Worm (Caenorhabditis elegans) whole organism, L2 larva: Measurements from ENCODE around the gene Y49E10.30.
A peak's percentile ranks its signal among the peaks of the same experiment; 100 is the strongest.
"Not testable (repeated sequence)": the region's sequence is repeated elsewhere in the genome, so short reads cannot be mapped to it uniquely, and the experiment has no call there.

Experiments
- C34F6.9 ChIP-seq: fragments of 150-350 bp; optimal IDR thresholded peaks from 2 replicates; lab custom pipeline; 2014; ENCODE audit warnings: missing biosample characterization, missing genetic modification characterization
- R02D3.7 ChIP-seq: fragments of 150-350 bp; optimal IDR thresholded peaks from 2 replicates; lab custom pipeline; 2014; ENCODE audit warnings: missing biosample characterization, missing genetic modification characterization
- Y55F3AM.14 ChIP-seq: fragments of 200-800 bp; sonication (Bioruptor generic); optimal IDR thresholded peaks from 2 replicates; lab custom pipeline; 2018; ENCODE audit warnings: mild to moderate bottlenecking, missing genetic modification characterization, missing compliant biosample characterization
- ZK546.5 ChIP-seq: sonication (generic microtip); optimal IDR thresholded peaks from 2 replicates; lab custom pipeline; 2017; ENCODE audit warnings: missing biosample characterization, missing genetic modification characterization
- alr-1 ChIP-seq: fragments of 150-350 bp; optimal IDR thresholded peaks from 2 replicates; lab custom pipeline; 2014; ENCODE audit warnings: missing biosample characterization, missing genetic modification characterization
- ama-1 ChIP-seq: fragments of 150-350 bp; optimal IDR thresholded peaks from 2 replicates; lab custom pipeline; 2018; ENCODE audit warnings: inconsistent platforms
- blmp-1 ChIP-seq: sonication (generic microtip); optimal IDR thresholded peaks from 2 replicates; lab custom pipeline; 2017; ENCODE audit warnings: missing genetic modification characterization, mild to moderate bottlenecking, missing compliant biosample characterization, antibody characterized with exemption, moderate library complexity; ENCODE audit not compliant: insufficient read depth
- ceh-16 ChIP-seq: fragments of 150-350 bp; optimal IDR thresholded peaks from 2 replicates; lab custom pipeline; 2014; ENCODE audit warnings: missing biosample characterization, missing genetic modification characterization
- ceh-82 ChIP-seq: fragments of 150-350 bp; optimal IDR thresholded peaks from 2 replicates; lab custom pipeline; 2014; ENCODE audit warnings: missing biosample characterization, missing genetic modification characterization
- crh-2 ChIP-seq: sonication (generic microtip); optimal IDR thresholded peaks from 2 replicates; lab custom pipeline; 2017; ENCODE audit warnings: missing biosample characterization, missing genetic modification characterization
- dmd-4 ChIP-seq: sonication (generic microtip); optimal IDR thresholded peaks from 2 replicates; lab custom pipeline; 2017; ENCODE audit warnings: missing biosample characterization, missing genetic modification characterization
- egl-27 ChIP-seq: sonication (generic microtip); optimal IDR thresholded peaks from 3 replicates; lab custom pipeline; 2017; ENCODE audit warnings: missing biosample characterization, missing genetic modification reagents, missing genetic modification characterization
- fos-1 ChIP-seq: fragments of 150-350 bp; optimal IDR thresholded peaks from 2 replicates; lab custom pipeline; 2014; ENCODE audit warnings: missing biosample characterization, missing genetic modification characterization
- gmeb-1 ChIP-seq: fragments of 150-350 bp; optimal IDR thresholded peaks from 2 replicates; lab custom pipeline; 2014; ENCODE audit warnings: missing biosample characterization, missing genetic modification characterization
- lin-13 ChIP-seq: fragments of 150-350 bp; optimal IDR thresholded peaks from 2 replicates; lab custom pipeline; 2014; ENCODE audit warnings: missing biosample characterization, missing genetic modification reagents, missing genetic modification characterization
- lin-39 ChIP-seq: fragments of 150-350 bp; optimal IDR thresholded peaks from 2 replicates; lab custom pipeline; 2014; ENCODE audit warnings: missing biosample characterization, missing genetic modification reagents, missing genetic modification characterization
- lsy-2 ChIP-seq, 2 experiments: fragments of 150-350 bp in 1 of 2; sonication (generic microtip) in 1 of 2; optimal IDR thresholded peaks; 2 replicates each; lab custom pipeline; 2014 to 2017; ENCODE audit warnings: missing biosample characterization in 2 of 2, missing genetic modification characterization in 2 of 2
- mab-5 ChIP-seq: fragments of 150-350 bp; optimal IDR thresholded peaks from 2 replicates; lab custom pipeline; 2014; ENCODE audit warnings: missing biosample characterization, missing genetic modification characterization
- mdl-1 ChIP-seq, 2 experiments: fragments of 150-350 bp in 1 of 2; sonication (generic microtip) in 1 of 2; optimal IDR thresholded peaks; 2 replicates each; lab custom pipeline; 2017; ENCODE audit warnings: missing biosample characterization in 2 of 2, missing genetic modification characterization in 2 of 2
- nhr-10 ChIP-seq: sonication (generic microtip); optimal IDR thresholded peaks from 2 replicates; lab custom pipeline; 2017; ENCODE audit warnings: missing biosample characterization, missing genetic modification characterization
- nhr-129 ChIP-seq: fragments of 150-350 bp; optimal IDR thresholded peaks from 2 replicates; lab custom pipeline; 2014; ENCODE audit warnings: missing biosample characterization, missing genetic modification characterization
- nhr-21 ChIP-seq: fragments of 150-350 bp; optimal IDR thresholded peaks from 2 replicates; lab custom pipeline; 2014; ENCODE audit warnings: missing biosample characterization, missing genetic modification characterization
- nhr-23 ChIP-seq: fragments of 150-350 bp; optimal IDR thresholded peaks from 2 replicates; lab custom pipeline; 2014; ENCODE audit warnings: missing biosample characterization, missing genetic modification reagents, missing genetic modification characterization
- nhr-237 ChIP-seq: fragments of 150-350 bp; optimal IDR thresholded peaks from 2 replicates; lab custom pipeline; 2014; ENCODE audit warnings: missing biosample characterization, missing genetic modification characterization
- nhr-25 ChIP-seq: fragments of 150-350 bp; sonication (generic microtip); optimal IDR thresholded peaks from 3 replicates; lab custom pipeline; 2014; ENCODE audit warnings: missing biosample characterization, missing genetic modification characterization
- nhr-6 ChIP-seq: fragments of 150-350 bp; optimal IDR thresholded peaks from 2 replicates; lab custom pipeline; 2014; ENCODE audit warnings: missing biosample characterization, missing genetic modification characterization
- nhr-77 ChIP-seq: fragments of 150-350 bp; optimal IDR thresholded peaks from 2 replicates; lab custom pipeline; 2014; ENCODE audit warnings: missing biosample characterization, missing genetic modification characterization
- peb-1 ChIP-seq: fragments of 150-350 bp; optimal IDR thresholded peaks from 2 replicates; lab custom pipeline; 2014; ENCODE audit warnings: missing biosample characterization, missing genetic modification characterization
- sem-4 ChIP-seq: fragments of 150-350 bp; optimal IDR thresholded peaks from 2 replicates; lab custom pipeline; 2014; ENCODE audit warnings: missing biosample characterization, missing genetic modification reagents, missing genetic modification characterization
- skn-1 ChIP-seq: sonication (generic microtip); optimal IDR thresholded peaks from 2 replicates; lab custom pipeline; 2017; ENCODE audit warnings: missing biosample characterization, missing genetic modification characterization
- sma-9 ChIP-seq, 2 experiments: fragments of 150-350 bp in 1 of 2; sonication (generic microtip) in 1 of 2; optimal IDR thresholded peaks; 2 replicates each; lab custom pipeline; 2014 to 2016; ENCODE audit warnings: missing genetic modification characterization in 2 of 2, mild to moderate bottlenecking in 1 of 2, missing biosample characterization in 1 of 2, missing compliant biosample characterization in 1 of 2, missing genetic modification reagents in 1 of 2, moderate library complexity in 1 of 2
- unc-39 ChIP-seq: fragments of 150-350 bp; optimal IDR thresholded peaks from 2 replicates; lab custom pipeline; 2014; ENCODE audit warnings: missing biosample characterization, missing genetic modification characterization
- unc-55 ChIP-seq: fragments of 150-350 bp; sonication (generic microtip); optimal IDR thresholded peaks from 3 replicates; lab custom pipeline; 2014; ENCODE audit warnings: missing biosample characterization, missing genetic modification reagents, missing genetic modification characterization
- unc-62 ChIP-seq: fragments of 150-350 bp; optimal IDR thresholded peaks from 2 replicates; lab custom pipeline; 2014; ENCODE audit warnings: missing biosample characterization, missing genetic modification reagents, missing genetic modification characterization
- zag-1 ChIP-seq: fragments of 150-350 bp; optimal IDR thresholded peaks from 2 replicates; lab custom pipeline; 2014; ENCODE audit warnings: missing biosample characterization, missing genetic modification characterization
- ztf-11 ChIP-seq: sonication (generic microtip); optimal IDR thresholded peaks from 2 replicates; lab custom pipeline; 2017; ENCODE audit warnings: missing biosample characterization, missing genetic modification characterization

The Y49E10.30 gene

ce11 chrIII:12377198-12377662 lies 9.5 kb upstream of the Y49E10.30 start, which contains the start of gene pph-4.2:
Gene pph-4.2, minus strand, starts transcription at chrIII:12377248.
- no peak for TF ChIP-seq ama-1 (lab: Kevin White, UChicago)
- no peak for TF ChIP-seq zag-1
- no peak for TF ChIP-seq egl-27 (tag; lab: Kevin White, UChicago)
- no peak for TF ChIP-seq lin-39 (tag; lab: Kevin White, UChicago)
- no peak for TF ChIP-seq ztf-11
- TF ChIP-seq ZK546.5 (tag; lab: Kevin White, UChicago), result no peak
- TF ChIP-seq mdl-1 (tag; optimal IDR thresholded peaks at IDR 0.05; lab: Kevin White, UChicago), result no peak
- no peak for TF ChIP-seq nhr-10 (tag; lab: Kevin White, UChicago)
- no peak for TF ChIP-seq nhr-77
- TF ChIP-seq fos-1, result no peak
- peak; percentile 1 for TF ChIP-seq crh-2
- TF ChIP-seq skn-1 (tag; lab: Kevin White, UChicago), result no peak
- no peak for TF ChIP-seq nhr-21
- no peak for TF ChIP-seq dmd-4 (tag; lab: Kevin White, UChicago)
- TF ChIP-seq unc-55 (GFP tag; lab: Kevin White, UChicago), result peak; percentile 76
- TF ChIP-seq nhr-237 (tag; lab: Kevin White, UChicago), result no peak
- no peak for TF ChIP-seq sma-9 (GFP tag; optimal IDR thresholded peaks at IDR 0.05; lab: Kevin White, UChicago)
- no peak for TF ChIP-seq sma-9 (tag; optimal IDR thresholded peaks at IDR 0.05; lab: Kevin White, UChicago)
- TF ChIP-seq ceh-16, result no peak
- peak; percentile 45 for TF ChIP-seq sem-4 (tag; lab: Kevin White, UChicago)
- TF ChIP-seq lsy-2 (tag; optimal IDR thresholded peaks at IDR 0.05; lab: Kevin White, UChicago), result peak in 1 of 2 experiments; percentile 63
- TF ChIP-seq blmp-1 (tag; lab: Kevin White, UChicago), result no peak
- TF ChIP-seq ceh-82, result no peak
- peak; percentile 92 for TF ChIP-seq gmeb-1 (tag; lab: Kevin White, UChicago)
- TF ChIP-seq nhr-6, result no peak
- TF ChIP-seq mab-5 (tag; lab: Kevin White, UChicago), result no peak
- peak; percentile 7 for TF ChIP-seq lin-13 (GFP tag; lab: Kevin White, UChicago)
- TF ChIP-seq R02D3.7 (tag; lab: Kevin White, UChicago), result no peak
- no peak for TF ChIP-seq nhr-23 (tag; lab: Kevin White, UChicago)
- no peak for TF ChIP-seq nhr-25 (tag; lab: Kevin White, UChicago)
- no peak for TF ChIP-seq alr-1 (tag; lab: Kevin White, UChicago)
- peak; percentile 62 for TF ChIP-seq C34F6.9 (tag; lab: Kevin White, UChicago)

- not testable (repeated sequence) for TF ChIP-seq unc-62 (GFP tag; lab: Kevin White, UChicago); fos-1; Y55F3AM.14
Measured at ce11 chrIII:12383709-12384108, 3.0 kb upstream of the Y49E10.30 start, which contains the start of gene Y49E10.4. Gene Y49E10.4, minus strand, starts transcription at chrIII:12383809.

ce11 chrIII:12388106-12388505 lies 1.4 kb downstream of the Y49E10.30 start:
- TF ChIP-seq nhr-237 (tag; lab: Kevin White, UChicago), result no peak
- no peak for TF ChIP-seq nhr-21
- no peak for TF ChIP-seq unc-39

ce11 chrIII:12395085-12395484 lies 8.4 kb downstream of the Y49E10.30 start, which contains the start of gene Y49E10.10:
Gene Y49E10.10, plus strand, starts transcription at chrIII:12395465.
- no peak for TF ChIP-seq alr-1 (tag; lab: Kevin White, UChicago)

- no peak for TF ChIP-seq mdl-1 (tag; optimal IDR thresholded peaks at IDR 0.05; lab: Kevin White, UChicago)
- TF ChIP-seq nhr-21, result no peak
- TF ChIP-seq unc-55 (GFP tag; lab: Kevin White, UChicago), result no peak
- no peak for TF ChIP-seq egl-27 (tag; lab: Kevin White, UChicago)
- TF ChIP-seq nhr-237 (tag; lab: Kevin White, UChicago), result no peak
- TF ChIP-seq nhr-129, result no peak
- no peak for TF ChIP-seq peb-1 (tag; lab: Kevin White, UChicago)
- TF ChIP-seq unc-62 (GFP tag; lab: Kevin White, UChicago), result no peak
- TF ChIP-seq nhr-6, result no peak
- TF ChIP-seq ceh-16, result no peak
- TF ChIP-seq nhr-10 (tag; lab: Kevin White, UChicago), result no peak
- no peak for TF ChIP-seq blmp-1 (tag; lab: Kevin White, UChicago)
- TF ChIP-seq alr-1 (tag; lab: Kevin White, UChicago), result no peak
- TF ChIP-seq gmeb-1 (tag; lab: Kevin White, UChicago), result no peak
- no peak for TF ChIP-seq C34F6.9 (tag; lab: Kevin White, UChicago)
- TF ChIP-seq lin-13 (GFP tag; lab: Kevin White, UChicago), result no peak
Measured at ce11 chrIII:12398468-12398867, 11.8 kb downstream of the Y49E10.30 start.
